Worm (Caenorhabditis elegans): ENCODE data around the gene T02B11.3.
"Not testable (repeated sequence)": the region's sequence is repeated elsewhere in the genome, so short reads cannot be mapped to it uniquely, and the experiment has no call there.

T02B11.3 gene

DNA sequence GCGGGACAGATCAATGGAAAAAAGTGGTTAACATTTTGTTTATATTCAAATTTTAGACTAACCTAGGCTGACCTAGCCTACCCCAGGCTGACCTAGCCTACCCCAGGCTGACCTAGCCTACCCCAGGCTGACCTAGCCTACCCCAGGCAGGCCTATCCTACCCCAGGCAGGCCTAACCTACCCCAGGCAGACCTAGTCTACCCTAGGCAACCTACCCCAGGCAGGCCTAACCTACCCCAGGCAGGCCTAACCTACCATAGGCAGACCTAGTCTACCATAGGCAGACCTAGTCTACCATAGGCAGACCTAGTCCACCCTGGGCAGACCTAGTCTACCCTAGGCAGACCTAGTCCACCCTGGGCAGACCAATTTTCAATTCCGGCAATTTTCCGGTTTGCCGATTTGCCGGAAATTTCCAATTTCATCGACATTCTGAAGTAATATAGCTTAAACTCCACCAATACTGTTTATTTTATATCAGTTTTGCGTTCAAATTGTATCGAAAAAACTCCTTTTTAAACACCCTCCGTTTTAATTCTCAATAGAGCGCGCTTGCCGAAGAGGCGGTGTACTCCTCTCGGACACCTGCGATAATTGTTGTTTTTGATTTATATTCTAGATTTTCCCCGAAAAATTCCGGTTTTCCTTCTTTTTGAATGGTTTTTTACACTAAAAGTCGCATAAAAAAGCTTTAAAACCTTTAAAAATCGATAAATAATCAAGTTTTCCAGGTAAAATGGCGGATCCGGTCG lies 37.8 kb upstream of the T02B11.3 start, which contains the start of gene trm-2A (continued):
- no peak for TF ChIP-seq unc-62 (GFP tag; optimal IDR thresholded peaks at IDR 0.05)
- no peak for TF ChIP-seq elt-1 (tag; optimal IDR thresholded peaks at IDR 0.05; ENCODE audit: borderline replicate concordance, insufficient read depth)
- no peak for TF ChIP-seq bed-3 (GFP tag; optimal IDR thresholded peaks at IDR 0.05)
- no peak for TF ChIP-seq mls-2 (tag; optimal IDR thresholded peaks at IDR 0.05)
- TF ChIP-seq ceh-83 (GFP tag; optimal IDR thresholded peaks at IDR 0.05) = no peak

DNA sequence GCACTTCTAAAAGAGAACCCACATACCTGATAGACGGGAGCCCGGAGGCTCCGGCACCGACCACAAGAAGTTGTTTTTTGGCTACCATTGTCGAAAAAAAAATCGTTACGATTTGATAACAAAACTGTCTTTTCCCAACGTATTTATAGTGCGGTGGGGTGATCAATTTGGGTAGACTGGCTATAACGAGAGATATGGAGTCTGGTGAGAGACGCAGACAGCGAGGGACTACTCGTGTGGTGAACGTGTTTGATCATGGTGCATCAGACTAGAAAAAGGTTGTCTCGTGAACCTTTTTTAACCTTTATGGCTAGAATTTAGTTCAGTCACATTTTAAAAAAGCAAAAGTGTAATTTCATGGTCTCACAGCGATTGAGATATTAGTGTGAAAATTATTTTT lies 36.8 kb upstream of the T02B11.3 start, which contains the start of gene fmo-5:
Gene fmo-5 (minus strand): TSS at position 206 of the 400 bp plus-strand sequence.
- TF ChIP-seq nhr-2 (tag; optimal IDR thresholded peaks at IDR 0.05) (no peak), zip-8 (tag; optimal IDR thresholded peaks at IDR 0.05) (no peak), nhr-76 (tag; optimal IDR thresholded peaks at IDR 0.05) (no peak), ceh-39 (tag; optimal IDR thresholded peaks at IDR 0.05) (no peak), elt-3 (tag; optimal IDR thresholded peaks at IDR 0.05) (no peak), snpc-4 (tag; optimal IDR thresholded peaks at IDR 0.05) (no peak), ham-2 (GFP tag; optimal IDR thresholded peaks at IDR 0.05) (no peak), sptf-1 (tag; optimal IDR thresholded peaks at IDR 0.05) (no peak), hlh-1 (tag; optimal IDR thresholded peaks at IDR 0.05) (no peak), lin-13 (tag; optimal IDR thresholded peaks at IDR 0.05) (no peak), ceh-83 (GFP tag; optimal IDR thresholded peaks at IDR 0.05) (no peak), cnd-1 (tag; optimal IDR thresholded peaks at IDR 0.05) (no peak), flh-1 (GFP tag; optimal IDR thresholded peaks at IDR 0.05) (no peak), lin-32 (GFP tag; optimal IDR thresholded peaks at IDR 0.05) (no peak), unc-120 (tag; optimal IDR thresholded peaks at IDR 0.05; ENCODE audit: poor library complexity, severe bottlenecking) (no peak), nhr-28 (tag; optimal IDR thresholded peaks at IDR 0.05) (no peak), mls-2 (tag; optimal IDR thresholded peaks at IDR 0.05) (no peak), lsy-2 (tag; optimal IDR thresholded peaks at IDR 0.05) (no peak)

- TF ChIP-seq cnd-1 (tag; optimal IDR thresholded peaks at IDR 0.05) (no peak), nhr-76 (tag; optimal IDR thresholded peaks at IDR 0.05) (no peak), nhr-28 (tag; optimal IDR thresholded peaks at IDR 0.05) (no peak), ceh-43 (GFP tag; optimal IDR thresholded peaks at IDR 0.05) (no peak), nhr-237 (tag; optimal IDR thresholded peaks at IDR 0.05) (no peak), tbx-8 (GFP tag; optimal IDR thresholded peaks at IDR 0.05) (no peak), lsy-2 (tag; optimal IDR thresholded peaks at IDR 0.05) (no peak), unc-62 (GFP tag; optimal IDR thresholded peaks at IDR 0.05) (no peak), ceh-83 (GFP tag; optimal IDR thresholded peaks at IDR 0.05) (no peak), elt-3 (tag; optimal IDR thresholded peaks at IDR 0.05) (no peak), elt-1 (tag; optimal IDR thresholded peaks at IDR 0.05; ENCODE audit: borderline replicate concordance, insufficient read depth) (no peak), nhr-12 (tag; optimal IDR thresholded peaks at IDR 0.05) (no peak), sem-2 (GFP tag; optimal IDR thresholded peaks at IDR 0.05) (no peak)
Observed at ce11 chrV:899087-899486, 32.5 kb upstream of the T02B11.3 start, which contains the start of gene nas-32. TSS of gene nas-32 (minus strand) at chrV:899187.

DNA sequence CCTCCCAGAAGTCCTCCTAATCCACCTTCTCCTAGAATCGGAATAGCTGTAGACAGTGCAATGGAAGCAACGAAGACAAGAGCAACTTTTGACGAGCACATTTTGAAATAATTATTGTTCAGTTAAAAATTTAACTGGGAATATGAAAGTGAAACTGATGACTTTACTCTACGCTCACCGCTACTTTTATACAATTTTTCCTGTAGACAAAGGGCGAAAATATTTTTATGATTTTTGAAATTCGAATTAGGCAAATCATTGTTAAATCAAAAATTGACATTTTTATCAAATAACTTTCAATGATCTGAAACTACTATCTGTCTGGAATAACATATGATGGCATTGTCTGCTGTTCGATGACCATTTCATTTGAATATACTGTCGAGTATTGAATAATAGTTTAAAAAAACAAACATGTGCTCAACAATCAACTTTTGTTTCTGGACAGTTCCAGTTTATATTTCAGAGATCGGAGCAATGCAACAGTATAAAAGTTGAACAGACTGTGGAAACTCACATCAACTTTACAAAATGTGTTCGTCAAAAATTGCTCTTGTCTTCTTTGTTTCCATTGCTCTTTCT lies 26.9 kb upstream of the T02B11.3 start, which contains the start of the genes srlf-23 and srlf-20:
Gene srlf-23 (minus strand): TSS at position 101 of the 582 bp plus-strand sequence.
Gene srlf-20 (plus strand): TSS at position 532 of the 582 bp plus-strand sequence.
- no peak for TF ChIP-seq unc-39 (tag; optimal IDR thresholded peaks at IDR 0.05)
- no peak for TF ChIP-seq sem-2 (GFP tag; optimal IDR thresholded peaks at IDR 0.05)

- TF ChIP-seq zip-8, pha-4, nhr-76 (tag; optimal IDR thresholded peaks at IDR 0.05): not testable (repeated sequence)
Observed at ce11 chrV:890835-891234, 24.2 kb upstream of the T02B11.3 start, which contains the start of gene srlf-22. TSS of gene srlf-22 (plus strand) at chrV:891135.

- TF ChIP-seq hlh-1 (tag; optimal IDR thresholded peaks at IDR 0.05) (no peak), nhr-76 (tag; optimal IDR thresholded peaks at IDR 0.05) (no peak), bed-3 (GFP tag; optimal IDR thresholded peaks at IDR 0.05) (no peak), ces-1 (GFP tag; optimal IDR thresholded peaks at IDR 0.05) (no peak), nhr-2 (tag; optimal IDR thresholded peaks at IDR 0.05) (no peak), lin-13 (tag; optimal IDR thresholded peaks at IDR 0.05) (no peak), ham-2 (GFP tag; optimal IDR thresholded peaks at IDR 0.05) (no peak), unc-39 (tag; optimal IDR thresholded peaks at IDR 0.05) (no peak), flh-1 (GFP tag; optimal IDR thresholded peaks at IDR 0.05) (no peak), drap-1 (GFP tag; optimal IDR thresholded peaks at IDR 0.05) (no peak), nhr-237 (tag; optimal IDR thresholded peaks at IDR 0.05) (no peak), elt-3 (tag; optimal IDR thresholded peaks at IDR 0.05) (no peak), unc-120 (tag; optimal IDR thresholded peaks at IDR 0.05; ENCODE audit: poor library complexity, severe bottlenecking) (no peak), tbx-8 (GFP tag; optimal IDR thresholded peaks at IDR 0.05) (no peak), nhr-28 (tag; optimal IDR thresholded peaks at IDR 0.05) (no peak), cnd-1 (tag; optimal IDR thresholded peaks at IDR 0.05) (no peak), zip-8 (tag; optimal IDR thresholded peaks at IDR 0.05) (no peak), unc-62 (GFP tag; optimal IDR thresholded peaks at IDR 0.05) (no peak), ceh-39 (tag; optimal IDR thresholded peaks at IDR 0.05) (no peak)
Observed at ce11 chrV:890423-890822, 23.8 kb upstream of the T02B11.3 start, which contains the start of gene srlf-21. TSS of gene srlf-21 (minus strand) at chrV:890523.
